Worm (Caenorhabditis elegans) whole organism, L1 larva: ENCODE measurements around the gene max-2.

Experiments
- aly-2 ChIP-seq: fragments of 150-350 bp; optimal IDR thresholded peaks from 2 replicates; lab custom pipeline; 2014; ENCODE audit warnings: missing biosample characterization, missing genetic modification characterization
- ceh-82 ChIP-seq, 3 experiments: fragments of 150-350 bp in 1 of 3; sonication (generic microtip) in 2 of 3; optimal IDR thresholded peaks; 2 replicates each; lab custom pipeline; 2014 to 2017; ENCODE audit warnings: missing biosample characterization in 3 of 3, missing genetic modification characterization in 3 of 3
- fkh-10 ChIP-seq: sonication (generic microtip); optimal IDR thresholded peaks from 2 replicates; lab custom pipeline; 2017; ENCODE audit warnings: missing biosample characterization, missing genetic modification reagents, missing genetic modification characterization
- lin-35 ChIP-seq, 2 experiments: fragments of 150-350 bp; optimal IDR thresholded peaks; 2 replicates each; lab custom pipeline; 2014; ENCODE audit warnings: missing biosample characterization in 2 of 2, missing genetic modification characterization in 2 of 2, missing genetic modification reagents in 2 of 2
- nhr-11 ChIP-seq: fragments of 150-350 bp; optimal IDR thresholded peaks from 2 replicates; lab custom pipeline; 2014; ENCODE audit warnings: missing biosample characterization, missing genetic modification characterization
- nhr-237 ChIP-seq: fragments of 150-350 bp; optimal IDR thresholded peaks from 2 replicates; lab custom pipeline; 2014; ENCODE audit warnings: missing biosample characterization, missing genetic modification characterization
- nhr-77 ChIP-seq: fragments of 150-350 bp; optimal IDR thresholded peaks from 2 replicates; lab custom pipeline; 2014; ENCODE audit warnings: missing biosample characterization, missing genetic modification characterization
- tbx-2 ChIP-seq: sonication (generic microtip); optimal IDR thresholded peaks from 2 replicates; lab custom pipeline; 2016; ENCODE audit warnings: missing genetic modification characterization, missing compliant biosample characterization
- tlp-1 ChIP-seq: fragments of 150-350 bp; optimal IDR thresholded peaks from 2 replicates; lab custom pipeline; 2014; ENCODE audit warnings: missing biosample characterization, missing genetic modification characterization
- ztf-4 ChIP-seq: fragments of 150-350 bp; optimal IDR thresholded peaks from 2 replicates; lab custom pipeline; 2014; ENCODE audit warnings: missing biosample characterization, missing genetic modification characterization

DNA sequence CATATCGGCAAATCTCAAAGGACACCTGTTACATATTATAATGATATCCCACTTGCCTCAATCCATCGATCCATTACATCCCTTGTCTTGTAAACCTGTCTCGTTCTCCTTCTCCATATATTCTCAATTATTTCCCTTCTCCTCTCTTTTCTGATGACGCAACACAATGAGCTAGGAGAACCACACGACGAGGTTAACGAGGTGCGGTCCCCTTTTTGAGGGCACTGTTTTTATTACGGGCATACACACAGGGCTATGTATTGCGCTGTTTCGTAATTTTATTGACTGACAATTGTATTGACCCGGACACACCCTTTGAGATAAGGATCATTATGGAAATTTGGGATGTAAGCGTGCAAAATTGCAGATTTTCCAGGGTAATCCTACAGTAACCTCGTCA is 47.0 kb downstream of the max-2 start:
- TF ChIP-seq fkh-10: no peak
- TF ChIP-seq aly-2 (tag; lab: Kevin White, UChicago): no peak
- TF ChIP-seq tbx-2 (tag; lab: Kevin White, UChicago): no peak
- TF ChIP-seq ztf-4 (tag; lab: Kevin White, UChicago): no peak
- no peak for TF ChIP-seq ceh-82 (tag; optimal IDR thresholded peaks at IDR 0.05; lab: Kevin White, UChicago)
- no peak for TF ChIP-seq nhr-11 (tag; lab: Kevin White, UChicago)
- no peak for TF ChIP-seq lin-35 (GFP tag; optimal IDR thresholded peaks at IDR 0.05; lab: Kevin White, UChicago)
- TF ChIP-seq nhr-237 (tag; lab: Kevin White, UChicago): no peak
- no peak for TF ChIP-seq tlp-1 (tag; lab: Kevin White, UChicago)
- TF ChIP-seq nhr-77 (tag; lab: Kevin White, UChicago): no peak
